Worm (Caenorhabditis elegans) whole organism, L1 larva: ENCODE data around the gene nhr-119.

ENCODE experiments used
- C04F5.9 ChIP-seq: sonication (generic microtip); optimal IDR thresholded peaks from 2 replicates; lab custom pipeline; 2016; ENCODE audit warnings: missing genetic modification characterization, missing compliant biosample characterization
- C16A3.4 ChIP-seq: fragments of 150-350 bp; optimal IDR thresholded peaks from 2 replicates; lab custom pipeline; 2014; ENCODE audit warnings: missing biosample characterization, missing genetic modification characterization
- F16B12.6 ChIP-seq: fragments of 150-350 bp; optimal IDR thresholded peaks from 2 replicates; lab custom pipeline; 2014; ENCODE audit warnings: missing biosample characterization, missing genetic modification characterization
- aly-2 ChIP-seq: fragments of 150-350 bp; optimal IDR thresholded peaks from 2 replicates; lab custom pipeline; 2014; ENCODE audit warnings: missing biosample characterization, missing genetic modification characterization
- blmp-1 ChIP-seq: fragments of 150-350 bp; optimal IDR thresholded peaks from 2 replicates; lab custom pipeline; 2014; ENCODE audit warnings: missing biosample characterization, missing genetic modification characterization
- ceh-8 ChIP-seq: fragments of 200-800 bp; sonication (Bioruptor generic); optimal IDR thresholded peaks from 2 replicates; lab custom pipeline; 2018; ENCODE audit warnings: mild to moderate bottlenecking, missing genetic modification characterization, moderate library complexity, missing compliant biosample characterization
- ceh-88 ChIP-seq: fragments of 200-800 bp; sonication (Bioruptor generic); IDR thresholded peaks from 2 replicates; pipeline ENCODE4 v1.3.6; 2022; ENCODE audit warnings: missing genetic modification characterization, missing compliant biosample characterization
- ceh-90 ChIP-seq: sonication (generic microtip); optimal IDR thresholded peaks from 2 replicates; lab custom pipeline; 2016; ENCODE audit warnings: missing genetic modification characterization, missing compliant biosample characterization
- ces-1 ChIP-seq: fragments of 150-350 bp; optimal IDR thresholded peaks from 2 replicates; lab custom pipeline; 2014; ENCODE audit warnings: missing biosample characterization, missing genetic modification reagents, missing genetic modification characterization
- dpl-1 ChIP-seq, 3 experiments: fragments of 150-350 bp in 2 of 3; sonication (generic microtip) in 1 of 3; optimal IDR thresholded peaks; 2 replicates each; lab custom pipeline; 2014 to 2017; ENCODE audit warnings: missing biosample characterization in 3 of 3, missing genetic modification characterization in 3 of 3, missing genetic modification reagents in 3 of 3
- dsc-1 ChIP-seq: sonication (generic microtip); optimal IDR thresholded peaks from 2 replicates; lab custom pipeline; 2016; ENCODE audit warnings: mild to moderate bottlenecking, missing genetic modification characterization, missing compliant biosample characterization
- elt-2 ChIP-seq: sonication (generic microtip); optimal IDR thresholded peaks from 2 replicates; lab custom pipeline; 2016; ENCODE audit warnings: missing genetic modification characterization, mild to moderate bottlenecking, inconsistent platforms, missing compliant biosample characterization, missing genetic modification reagents
- ets-5 ChIP-seq: fragments of 200-800 bp; sonication (Bioruptor generic); IDR thresholded peaks from 2 replicates; pipeline ENCODE4 v1.3.6; 2022; ENCODE audit warnings: missing genetic modification characterization, missing compliant biosample characterization
- fkh-4 ChIP-seq: sonication (generic microtip); optimal IDR thresholded peaks from 2 replicates; lab custom pipeline; 2016; ENCODE audit warnings: missing compliant biosample characterization, missing genetic modification characterization, borderline replicate concordance
- fkh-8 ChIP-seq: sonication (generic microtip); optimal IDR thresholded peaks from 2 replicates; lab custom pipeline; 2016; ENCODE audit warnings: mild to moderate bottlenecking, missing genetic modification characterization, missing compliant biosample characterization
- fos-1 ChIP-seq: fragments of 150-350 bp; optimal IDR thresholded peaks from 2 replicates; lab custom pipeline; 2014; ENCODE audit warnings: missing biosample characterization, missing genetic modification characterization
- grh-1 ChIP-seq: fragments of 200-800 bp; sonication (Bioruptor generic); IDR thresholded peaks from 2 replicates; pipeline ENCODE4 v1.3.6; 2022; ENCODE audit warnings: missing genetic modification reagents, missing genetic modification characterization, missing compliant biosample characterization
- hlh-4 ChIP-seq: sonication (generic microtip); optimal IDR thresholded peaks from 2 replicates; lab custom pipeline; 2016; ENCODE audit warnings: mild to moderate bottlenecking, missing genetic modification characterization, missing compliant biosample characterization
- hpl-2 ChIP-seq: fragments of 150-350 bp; optimal IDR thresholded peaks from 2 replicates; lab custom pipeline; 2014; ENCODE audit warnings: missing biosample characterization, missing genetic modification reagents, missing genetic modification characterization
- irx-1 ChIP-seq: sonication (generic microtip); optimal IDR thresholded peaks from 2 replicates; lab custom pipeline; 2016; ENCODE audit warnings: missing genetic modification characterization, missing compliant biosample characterization
- jun-1 ChIP-seq: fragments of 150-350 bp; optimal IDR thresholded peaks from 2 replicates; lab custom pipeline; 2014; ENCODE audit warnings: missing biosample characterization, missing genetic modification reagents, missing genetic modification characterization
- lin-13 ChIP-seq: fragments of 150-350 bp; optimal IDR thresholded peaks from 2 replicates; lab custom pipeline; 2014; ENCODE audit warnings: missing biosample characterization, missing genetic modification reagents, missing genetic modification characterization
- lin-14 ChIP-seq: fragments of 200-800 bp; sonication (Bioruptor generic); optimal IDR thresholded peaks from 2 replicates; lab custom pipeline; 2018; ENCODE audit warnings: mild to moderate bottlenecking, missing genetic modification characterization, moderate library complexity, missing compliant biosample characterization
- lin-15B ChIP-seq: fragments of 150-350 bp; sonication (generic microtip); optimal IDR thresholded peaks from 3 replicates; lab custom pipeline; 2014; ENCODE audit warnings: missing biosample characterization, missing genetic modification characterization
- lsy-2 ChIP-seq, 2 experiments: fragments of 150-350 bp; optimal IDR thresholded peaks; 2 replicates each; lab custom pipeline; 2014; ENCODE audit warnings: missing biosample characterization in 2 of 2, missing genetic modification characterization in 2 of 2
- mab-9 ChIP-seq: fragments of 200-800 bp; sonication (Bioruptor generic); IDR thresholded peaks from 2 replicates; pipeline ENCODE4 v1.3.6; 2022; ENCODE audit warnings: missing genetic modification reagents, missing genetic modification characterization, missing compliant biosample characterization
- mdl-1 ChIP-seq, 2 experiments: fragments of 150-350 bp; optimal IDR thresholded peaks; 2 replicates each; lab custom pipeline; 2014 to 2017; ENCODE audit warnings: missing biosample characterization in 2 of 2, missing genetic modification characterization in 2 of 2, inconsistent platforms in 1 of 2
- mef-2 ChIP-seq: fragments of 150-350 bp; optimal IDR thresholded peaks from 2 replicates; lab custom pipeline; 2014; ENCODE audit warnings: missing biosample characterization, missing genetic modification characterization
- mep-1 ChIP-seq: fragments of 150-350 bp; optimal IDR thresholded peaks from 2 replicates; lab custom pipeline; 2014; ENCODE audit warnings: missing biosample characterization, missing genetic modification characterization
- nhr-28 ChIP-seq: fragments of 150-350 bp; optimal IDR thresholded peaks from 2 replicates; lab custom pipeline; 2014; ENCODE audit warnings: missing biosample characterization, missing genetic modification characterization
- nhr-71 ChIP-seq: sonication (generic microtip); optimal IDR thresholded peaks from 2 replicates; lab custom pipeline; 2016; ENCODE audit warnings: mild to moderate bottlenecking, missing genetic modification characterization, moderate library complexity, missing compliant biosample characterization
- nhr-85 ChIP-seq: sonication (generic microtip); peaks from one replicate; lab custom pipeline; 2016; ENCODE audit warnings: missing genetic modification characterization, inconsistent platforms, missing compliant biosample characterization
- pag-3 ChIP-seq: sonication (generic microtip); optimal IDR thresholded peaks from 2 replicates; lab custom pipeline; 2017; ENCODE audit warnings: missing genetic modification characterization, mild to moderate bottlenecking, missing compliant biosample characterization, antibody characterized with exemption, borderline replicate concordance; ENCODE audit not compliant: insufficient read depth
- pax-3 ChIP-seq: fragments of 200-800 bp; sonication (Bioruptor generic); optimal IDR thresholded peaks from 2 replicates; lab custom pipeline; 2018; ENCODE audit warnings: mild to moderate bottlenecking, missing genetic modification characterization, moderate library complexity, missing compliant biosample characterization
- pqm-1 ChIP-seq: sonication (generic microtip); optimal IDR thresholded peaks from 3 replicates; lab custom pipeline; 2017; ENCODE audit warnings: missing biosample characterization, missing genetic modification characterization
- skn-1 ChIP-seq: fragments of 150-350 bp; optimal IDR thresholded peaks from 2 replicates; lab custom pipeline; 2014; ENCODE audit warnings: missing biosample characterization, missing genetic modification characterization
- snpc-4 ChIP-seq: fragments of 150-350 bp; optimal IDR thresholded peaks from 2 replicates; lab custom pipeline; 2014; ENCODE audit warnings: missing biosample characterization, missing genetic modification characterization
- sox-4 ChIP-seq: sonication (generic microtip); optimal IDR thresholded peaks from 2 replicates; lab custom pipeline; 2016; ENCODE audit warnings: missing genetic modification characterization, missing compliant biosample characterization
- swsn-7 ChIP-seq: sonication (generic microtip); optimal IDR thresholded peaks from 2 replicates; lab custom pipeline; 2016; ENCODE audit warnings: missing genetic modification characterization, missing compliant biosample characterization
- tbx-2 ChIP-seq: sonication (generic microtip); optimal IDR thresholded peaks from 2 replicates; lab custom pipeline; 2016; ENCODE audit warnings: missing genetic modification characterization, missing compliant biosample characterization
- unc-30 ChIP-seq: sonication (generic microtip); optimal IDR thresholded peaks from 2 replicates; lab custom pipeline; 2017; ENCODE audit warnings: missing biosample characterization, missing genetic modification characterization
- unc-86 ChIP-seq: sonication (generic microtip); optimal IDR thresholded peaks from 2 replicates; lab custom pipeline; 2016; ENCODE audit warnings: missing genetic modification characterization, missing compliant biosample characterization
- unc-98 ChIP-seq: fragments of 200-800 bp; sonication (Bioruptor generic); IDR thresholded peaks from 2 replicates; pipeline ENCODE4 v1.3.6; 2022; ENCODE audit warnings: missing genetic modification characterization, missing compliant biosample characterization
- vab-15 ChIP-seq: sonication (generic microtip); optimal IDR thresholded peaks from 2 replicates; lab custom pipeline; 2017; ENCODE audit warnings: missing genotype, mild to moderate bottlenecking, missing genetic modification characterization, missing compliant biosample characterization
- xbp-1 ChIP-seq: sonication (generic microtip); optimal IDR thresholded peaks from 2 replicates; lab custom pipeline; 2016; ENCODE audit warnings: missing genetic modification characterization, missing compliant biosample characterization
- zip-4 ChIP-seq: fragments of 200-800 bp; sonication (Bioruptor generic); optimal IDR thresholded peaks from 2 replicates; lab custom pipeline; 2018; ENCODE audit warnings: mild to moderate bottlenecking, missing genetic modification characterization, moderate library complexity, missing compliant biosample characterization
- ztf-11 ChIP-seq, 2 experiments: sonication (generic microtip); optimal IDR thresholded peaks; 2 replicates each; lab custom pipeline; 2016 to 2017; ENCODE audit warnings: missing genetic modification characterization in 2 of 2, missing biosample characterization in 1 of 2, missing compliant biosample characterization in 1 of 2

nhr-119 gene

DNA sequence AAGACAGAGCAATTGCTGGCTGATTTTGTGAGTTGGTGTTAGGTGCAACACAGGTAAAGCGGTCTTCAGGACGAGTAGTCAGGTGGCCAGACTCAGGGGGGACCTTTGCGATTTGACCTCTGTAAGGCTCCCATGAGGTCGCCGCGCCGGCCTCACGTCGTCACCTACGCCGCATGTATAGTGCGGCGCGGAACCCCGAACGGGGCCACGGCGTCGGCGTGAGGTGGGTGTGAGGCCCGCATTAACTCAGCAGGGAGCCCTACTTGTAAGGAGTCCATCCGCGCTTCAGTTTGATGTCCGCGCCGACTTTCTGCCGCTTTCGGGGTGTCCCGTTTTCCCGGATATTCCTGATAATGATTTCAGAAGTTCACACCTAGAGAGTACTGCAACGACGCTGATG is 45.8 kb downstream of the nhr-119 start:
- TF ChIP-seq mab-9 (GFP tag; lab: Robert Waterston, UW) = no peak
- TF ChIP-seq pax-3 (tag; lab: Kevin White, UChicago) = no peak
- no peak for TF ChIP-seq dsc-1 (tag; lab: Kevin White, UChicago)
- TF ChIP-seq grh-1 (GFP tag; lab: Robert Waterston, UW) = no peak
- TF ChIP-seq nhr-28 (tag; lab: Kevin White, UChicago) = no peak
- no peak for TF ChIP-seq unc-86 (tag; lab: Kevin White, UChicago)
- no peak for TF ChIP-seq hlh-4
- TF ChIP-seq skn-1 = no peak
- no peak for TF ChIP-seq dpl-1 (GFP tag; optimal IDR thresholded peaks at IDR 0.05; lab: Kevin White, UChicago)
- no peak for TF ChIP-seq swsn-7 (tag; lab: Kevin White, UChicago)
- no peak for TF ChIP-seq fos-1 (tag; lab: Kevin White, UChicago)
- TF ChIP-seq vab-15 = no peak
- TF ChIP-seq tbx-2 (tag; lab: Kevin White, UChicago) = no peak
- no peak for TF ChIP-seq F16B12.6 (tag; lab: Kevin White, UChicago)
- no peak for TF ChIP-seq mep-1
- no peak for TF ChIP-seq unc-30 (tag; lab: Kevin White, UChicago)
- no peak for TF ChIP-seq hpl-2 (GFP tag; lab: Kevin White, UChicago)
- TF ChIP-seq snpc-4 = no peak
- no peak for TF ChIP-seq ceh-8 (GFP tag; lab: Kevin White, UChicago)
- TF ChIP-seq jun-1 (tag; lab: Kevin White, UChicago) = no peak

DNA sequence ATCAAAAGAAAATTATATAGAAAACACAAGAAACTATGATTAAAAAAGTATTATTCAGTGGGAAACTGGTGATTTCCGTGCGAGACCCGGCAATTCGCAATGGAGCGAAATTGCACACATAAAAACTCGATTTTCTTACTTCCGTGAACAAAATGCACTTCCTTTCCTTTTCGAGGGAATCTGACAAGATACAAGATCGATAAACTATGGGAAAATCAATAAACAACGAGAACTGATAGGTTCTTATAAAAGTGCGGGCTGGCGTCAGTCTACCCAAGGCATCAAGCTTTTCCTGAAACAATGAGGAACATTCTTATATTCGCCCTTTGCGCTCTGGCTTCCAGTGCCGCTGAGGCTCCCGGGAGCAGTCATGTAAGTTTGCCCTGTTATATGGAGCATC is 47.4 kb downstream of the nhr-119 start, which contains the start of gene F29A7.3:
Gene F29A7.3, plus strand, starts transcription at position 301 of the 400 bp plus-strand sequence.
- TF ChIP-seq fkh-4 (tag; lab: Kevin White, UChicago) = no peak
- TF ChIP-seq ztf-11 (tag; optimal IDR thresholded peaks at IDR 0.05; lab: Kevin White, UChicago) = no peak
- no peak for TF ChIP-seq sox-4 (tag; lab: Kevin White, UChicago)
- no peak for TF ChIP-seq skn-1
- no peak for TF ChIP-seq lsy-2 (tag; optimal IDR thresholded peaks at IDR 0.05; lab: Kevin White, UChicago)
- TF ChIP-seq vab-15 = no peak
- TF ChIP-seq snpc-4 = no peak
- TF ChIP-seq grh-1 (GFP tag; lab: Robert Waterston, UW) = no peak

DNA sequence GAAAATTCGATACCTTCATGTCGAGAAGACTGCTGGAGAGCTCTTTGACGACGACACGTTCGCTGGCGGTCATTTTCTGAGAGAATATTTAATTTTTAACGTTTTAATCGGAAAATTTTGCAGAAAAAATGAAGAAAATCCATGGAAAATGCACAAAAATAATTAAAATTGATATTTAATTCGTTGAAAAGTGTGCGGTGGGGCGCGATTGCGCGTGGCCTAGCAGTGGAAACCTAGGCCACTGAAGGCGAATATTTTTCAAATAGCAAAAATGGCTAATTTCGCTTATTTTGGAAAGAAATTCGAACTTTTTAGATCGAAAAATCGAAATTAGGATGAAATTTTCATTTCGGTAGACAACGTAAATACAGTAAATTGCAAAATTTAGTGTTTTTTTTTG is 47.9 kb downstream of the nhr-119 start, which contains the start of gene F29A7.6:
Gene F29A7.6, minus strand, starts transcription at position 76 of the 400 bp plus-strand sequence.
- no peak for TF ChIP-seq unc-30 (tag; lab: Kevin White, UChicago)
- TF ChIP-seq pag-3 (tag; lab: Kevin White, UChicago) = no peak
- TF ChIP-seq unc-86 (tag; lab: Kevin White, UChicago) = peak; percentile 41
- TF ChIP-seq hlh-4 = no peak
- TF ChIP-seq nhr-85 (tag; lab: Kevin White, UChicago) = peak; percentile 67
- TF ChIP-seq ets-5 (GFP tag; lab: Robert Waterston, UW) = no peak
- no peak for TF ChIP-seq ceh-88 (GFP tag; lab: Robert Waterston, UW)
- TF ChIP-seq elt-2 (tag; lab: Kevin White, UChicago) = peak; percentile 53
- peak; percentile 46 for TF ChIP-seq C16A3.4 (tag; lab: Kevin White, UChicago)
- peak; percentile 67 for TF ChIP-seq xbp-1 (tag; lab: Kevin White, UChicago)
- TF ChIP-seq snpc-4 = peak; percentile 64
- peak in 1 of 2 experiments; percentile 2 for TF ChIP-seq mdl-1 (tag; optimal IDR thresholded peaks at IDR 0.05; lab: Kevin White, UChicago)
- TF ChIP-seq irx-1 (tag; lab: Kevin White, UChicago) = peak; percentile 78
- TF ChIP-seq dsc-1 (tag; lab: Kevin White, UChicago) = peak; percentile 78
- TF ChIP-seq lin-15B (tag; lab: Kevin White, UChicago) = peak; percentile 60
- TF ChIP-seq ceh-90 (tag; lab: Kevin White, UChicago) = peak; percentile 86
- peak; percentile 20 for TF ChIP-seq C04F5.9 (tag; lab: Kevin White, UChicago)
- no peak for TF ChIP-seq blmp-1
- TF ChIP-seq aly-2 (tag; lab: Kevin White, UChicago) = no peak
- TF ChIP-seq zip-4 = no peak
- TF ChIP-seq fkh-4 (tag; lab: Kevin White, UChicago) = peak; percentile 81
- no peak for TF ChIP-seq mef-2
- TF ChIP-seq unc-98 = peak; percentile 68
- TF ChIP-seq pax-3 (tag; lab: Kevin White, UChicago) = peak; percentile 69
- TF ChIP-seq tbx-2 (tag; lab: Kevin White, UChicago) = peak; percentile 78
- no peak for TF ChIP-seq ces-1 (GFP tag; lab: Kevin White, UChicago)
- TF ChIP-seq mab-9 (GFP tag; lab: Robert Waterston, UW) = 0 out of 2 replicates have a peak, but pooled peaks have one; percentile 36
- TF ChIP-seq swsn-7 (tag; lab: Kevin White, UChicago) = peak; percentile 67
- TF ChIP-seq fkh-8 (tag; lab: Kevin White, UChicago) = peak; percentile 76
- no peak for TF ChIP-seq pqm-1 (tag; lab: Kevin White, UChicago)
- TF ChIP-seq skn-1 = peak; percentile 41
- TF ChIP-seq lin-14 (GFP tag; lab: Kevin White, UChicago) = peak; percentile 78
- peak; percentile 14 to 72 (median 69) for TF ChIP-seq dpl-1 (GFP tag; optimal IDR thresholded peaks at IDR 0.05; lab: Kevin White, UChicago)
- TF ChIP-seq lin-13 (GFP tag; lab: Kevin White, UChicago) = peak; percentile 57
- TF ChIP-seq nhr-71 (tag; lab: Kevin White, UChicago) = no peak
